Fruit fly (Drosophila melanogaster) whole organism, embryonic: ENCODE data around the gene ldbr.

Experiments
- CG1024 ChIP-seq: fragments of 200-800 bp; sonication (Bioruptor generic); IDR thresholded peaks from 2 replicates; pipeline ENCODE4 v1.3.6; 2022; ENCODE audit warnings: missing biosample characterization, missing genetic modification characterization
- CG10274 ChIP-seq: fragments of 200-800 bp; sonication (Bioruptor generic); optimal IDR thresholded peaks from 3 replicates; lab custom pipeline; 2017; ENCODE audit warnings: missing biosample characterization, mild to moderate bottlenecking, missing genetic modification characterization
- CG10543 ChIP-seq: fragments of 200-800 bp; sonication (Bioruptor generic); optimal IDR thresholded peaks from 3 replicates; lab custom pipeline; 2017; ENCODE audit warnings: missing biosample characterization, mild to moderate bottlenecking, missing genetic modification characterization, moderate library complexity
- CG10565 ChIP-seq: fragments of 200-800 bp; sonication (Bioruptor generic); optimal IDR thresholded peaks from 3 replicates; lab custom pipeline; 2016; ENCODE audit warnings: missing biosample characterization, mild to moderate bottlenecking, missing genetic modification characterization
- CG11696 ChIP-seq: fragments of 200-800 bp; sonication (Bioruptor generic); IDR thresholded peaks from 2 replicates; pipeline ENCODE4 v1.3.6; 2022; ENCODE audit warnings: missing biosample characterization, missing genetic modification characterization
- CG12155 ChIP-seq: fragments of 200-800 bp; sonication (Bioruptor generic); optimal IDR thresholded peaks from 3 replicates; lab custom pipeline; 2016; ENCODE audit warnings: missing biosample characterization, missing genetic modification characterization
- CG12942 ChIP-seq: fragments of 200-800 bp; sonication (Bioruptor generic); optimal IDR thresholded peaks from 3 replicates; lab custom pipeline; 2016; ENCODE audit warnings: missing biosample characterization, missing genetic modification characterization
- CG18764 ChIP-seq: fragments of 200-800 bp; sonication (Bioruptor generic); optimal IDR thresholded peaks from 3 replicates; lab custom pipeline; 2016; ENCODE audit warnings: missing biosample characterization, missing genetic modification characterization
- CG3065 ChIP-seq: fragments of 200-800 bp; sonication (Bioruptor generic); optimal IDR thresholded peaks from 2 replicates; lab custom pipeline; 2016; ENCODE audit warnings: missing biosample characterization, missing genetic modification characterization
- CG34224 ChIP-seq: fragments of 200-800 bp; sonication (Bioruptor generic); IDR thresholded peaks from 3 replicates; pipeline ENCODE4 v1.3.6; 2022; ENCODE audit warnings: missing biosample characterization, missing genetic modification characterization; ENCODE audit not compliant: partially characterized antibody
- CG3847 ChIP-seq: fragments of 200-800 bp; sonication (Bioruptor generic); IDR thresholded peaks from 2 replicates; pipeline ENCODE4 v1.3.6; 2022; ENCODE audit warnings: missing biosample characterization, missing genetic modification characterization
- CG4617 ChIP-seq: fragments of 200-800 bp; sonication (Bioruptor generic); optimal IDR thresholded peaks from 3 replicates; lab custom pipeline; 2016; ENCODE audit warnings: missing biosample characterization, missing genetic modification characterization, borderline replicate concordance
- CG6254 ChIP-seq: fragments of 200-800 bp; sonication (Bioruptor generic); optimal IDR thresholded peaks from 3 replicates; lab custom pipeline; 2017; ENCODE audit warnings: mild to moderate bottlenecking, missing biosample characterization, missing genetic modification reagents, missing genetic modification characterization
- CG6272 ChIP-seq: fragments of 200-800 bp; sonication (Bioruptor generic); IDR thresholded peaks from 2 replicates; pipeline ENCODE4 v1.3.6; 2022; ENCODE audit warnings: missing biosample characterization, missing genetic modification characterization
- CG7372 ChIP-seq: fragments of 200-800 bp; sonication (Bioruptor generic); IDR thresholded peaks from 2 replicates; pipeline ENCODE4 v1.3.6; 2022; ENCODE audit warnings: missing biosample characterization, missing genetic modification characterization
- CG7556 ChIP-seq: fragments of 200-800 bp; sonication (Bioruptor generic); optimal IDR thresholded peaks from 2 replicates; lab custom pipeline; 2017; ENCODE audit warnings: missing biosample characterization, mild to moderate bottlenecking, missing genetic modification characterization
- CG7786 ChIP-seq: fragments of 200-800 bp; sonication (Bioruptor generic); optimal IDR thresholded peaks from 2 replicates; lab custom pipeline; 2016; ENCODE audit warnings: missing biosample characterization, missing genetic modification characterization
- Dek ChIP-seq: fragments of 200-800 bp; sonication (Bioruptor generic); optimal IDR thresholded peaks from 3 replicates; lab custom pipeline; 2019; ENCODE audit warnings: missing biosample characterization, mild to moderate bottlenecking, missing genetic modification characterization, moderate library complexity
- E2f2 ChIP-seq: fragments of 200-800 bp; sonication (Bioruptor generic); IDR thresholded peaks from 2 replicates; pipeline ENCODE4 v1.3.6; 2022; ENCODE audit warnings: missing biosample characterization, missing genetic modification characterization
- ERR ChIP-seq: fragments of 200-800 bp; sonication (Bioruptor generic); optimal IDR thresholded peaks from 2 replicates; lab custom pipeline; 2016; ENCODE audit warnings: missing biosample characterization, missing genetic modification characterization
- GATAe ChIP-seq: fragments of 200-800 bp; sonication (Bioruptor generic); conservative IDR thresholded peaks from 2 replicates; pipeline ENCODE4 v1.3.6; 2022; ENCODE audit warnings: missing biosample characterization, missing genetic modification characterization
- HLH3B ChIP-seq: fragments of 200-800 bp; sonication (Bioruptor generic); IDR thresholded peaks from 2 replicates; pipeline ENCODE4 v1.3.6; 2022; ENCODE audit warnings: missing biosample characterization, missing genetic modification characterization
- HLHmδ ChIP-seq: fragments of 200-800 bp; sonication (Bioruptor generic); optimal IDR thresholded peaks from 2 replicates; lab custom pipeline; 2018; ENCODE audit warnings: missing biosample characterization, mild to moderate bottlenecking, missing genetic modification characterization, moderate library complexity
- Hmx ChIP-seq: fragments of 200-800 bp; sonication (Bioruptor generic); optimal IDR thresholded peaks from 2 replicates; lab custom pipeline; 2016; ENCODE audit warnings: missing biosample characterization, missing genetic modification characterization
- Hr39 ChIP-seq: fragments of >200 bp; optimal IDR thresholded peaks from 2 replicates; lab custom pipeline; 2017
- MTF-1 ChIP-seq: fragments of 200-800 bp; sonication (Bioruptor generic); optimal IDR thresholded peaks from 2 replicates; lab custom pipeline; 2018; ENCODE audit warnings: missing biosample characterization, mild to moderate bottlenecking, missing genetic modification characterization, borderline replicate concordance
- Meics ChIP-seq: fragments of 200-800 bp; sonication (Bioruptor generic); optimal IDR thresholded peaks from 2 replicates; lab custom pipeline; 2017; ENCODE audit warnings: missing biosample characterization, mild to moderate bottlenecking, missing genetic modification characterization
- Opbp ChIP-seq: fragments of 200-800 bp; sonication (Bioruptor generic); IDR thresholded peaks from 3 replicates; pipeline ENCODE4 v1.3.6; 2022; ENCODE audit warnings: missing biosample characterization, missing genetic modification characterization; ENCODE audit not compliant: partially characterized antibody
- Six4 ChIP-seq: fragments of 200-800 bp; sonication (Bioruptor generic); optimal IDR thresholded peaks from 2 replicates; lab custom pipeline; 2016; ENCODE audit warnings: missing biosample characterization, missing genetic modification characterization
- Sry-δ ChIP-seq: fragments of 200-800 bp; sonication (Bioruptor generic); optimal IDR thresholded peaks from 2 replicates; lab custom pipeline; 2016; ENCODE audit warnings: missing biosample characterization, missing genetic modification characterization
- Ssrp ChIP-seq: fragments of 200-800 bp; sonication (Bioruptor generic); optimal IDR thresholded peaks from 2 replicates; lab custom pipeline; 2018; ENCODE audit warnings: missing biosample characterization, mild to moderate bottlenecking, missing genetic modification characterization, moderate library complexity
- Stat92E ChIP-seq, 3 experiments: fragments of >200 bp in 2 of 3; fragments of 200-800 bp in 1 of 3; sonication (Bioruptor generic) in 1 of 3; optimal IDR thresholded peaks; 2 replicates each; lab custom pipeline; 2017 to 2019; ENCODE audit warnings: missing biosample characterization in 3 of 3, missing genetic modification characterization in 3 of 3, mild to moderate bottlenecking in 1 of 3, moderate library complexity in 1 of 3
- TFAM ChIP-seq: fragments of 200-800 bp; sonication (Bioruptor generic); optimal IDR thresholded peaks from 2 replicates; lab custom pipeline; 2017; ENCODE audit warnings: missing biosample characterization, missing genetic modification characterization, inconsistent platforms
- bbx ChIP-seq: fragments of 200-800 bp; sonication (Bioruptor generic); IDR thresholded peaks from 2 replicates; pipeline ENCODE4 v1.3.6; 2022; ENCODE audit warnings: missing biosample characterization, missing genetic modification characterization; ENCODE audit not compliant: partially characterized antibody
- ftz-f1 ChIP-seq: fragments of 200-800 bp; sonication (Bioruptor generic); optimal IDR thresholded peaks from 2 replicates; lab custom pipeline; 2016; ENCODE audit warnings: missing biosample characterization, missing genetic modification characterization
- ham ChIP-seq: fragments of 200-800 bp; sonication (Bioruptor generic); IDR thresholded peaks from 2 replicates; pipeline ENCODE4 v1.3.6; 2022; ENCODE audit warnings: missing biosample characterization, missing genetic modification characterization
- hkb ChIP-seq, 2 experiments: fragments of 200-800 bp in 1 of 2; fragments of >200 bp in 1 of 2; sonication (Bioruptor generic) in 1 of 2; IDR thresholded peaks in 1 of 2; optimal IDR thresholded peaks in 1 of 2; 2 replicates each; pipeline versions ENCODE4 v1.3.6 to Lab custom; 2017 to 2022; ENCODE audit warnings: missing biosample characterization in 1 of 2, missing genetic modification characterization in 1 of 2
- ind ChIP-seq: fragments of 200-800 bp; sonication (Bioruptor generic); optimal IDR thresholded peaks from 3 replicates; lab custom pipeline; 2016; ENCODE audit warnings: missing biosample characterization, missing genetic modification characterization
- maf-S ChIP-seq: fragments of 200-800 bp; sonication (Bioruptor generic); optimal IDR thresholded peaks from 2 replicates; lab custom pipeline; 2016; ENCODE audit warnings: missing biosample characterization, missing genetic modification characterization
- mam ChIP-seq: fragments of 200-800 bp; sonication (Bioruptor generic); optimal IDR thresholded peaks from 3 replicates; lab custom pipeline; 2016; ENCODE audit warnings: missing biosample characterization, missing genetic modification characterization
- mirr ChIP-seq: fragments of 200-800 bp; sonication (Bioruptor generic); optimal IDR thresholded peaks from 3 replicates; lab custom pipeline; 2018; ENCODE audit warnings: missing biosample characterization, mild to moderate bottlenecking, missing genetic modification characterization
- pho ChIP-seq: fragments of 200-800 bp; sonication (Bioruptor generic); optimal IDR thresholded peaks from 2 replicates; lab custom pipeline; 2016; ENCODE audit warnings: missing biosample characterization, missing genetic modification characterization
- pita ChIP-seq: fragments of 200-800 bp; sonication (Bioruptor generic); optimal IDR thresholded peaks from 2 replicates; lab custom pipeline; 2017; ENCODE audit warnings: missing biosample characterization, mild to moderate bottlenecking, missing genetic modification characterization
- pnt ChIP-seq: fragments of 200-800 bp; sonication (Bioruptor generic); optimal IDR thresholded peaks from 3 replicates; lab custom pipeline; 2016; ENCODE audit warnings: missing biosample characterization, missing genetic modification characterization
- scrt ChIP-seq: fragments of 200-800 bp; sonication (Bioruptor generic); optimal IDR thresholded peaks from 2 replicates; lab custom pipeline; 2018; ENCODE audit warnings: missing biosample characterization, mild to moderate bottlenecking, missing genetic modification characterization, moderate library complexity
- sd ChIP-seq: fragments of 200-800 bp; sonication (Bioruptor generic); optimal IDR thresholded peaks from 3 replicates; lab custom pipeline; 2018; ENCODE audit warnings: missing biosample characterization, mild to moderate bottlenecking, missing genetic modification characterization, moderate library complexity
- sob ChIP-seq: fragments of 200-800 bp; sonication (Bioruptor generic); IDR thresholded peaks from 2 replicates; pipeline ENCODE4 v1.3.6; 2022; ENCODE audit warnings: missing biosample characterization, missing genetic modification characterization
- ssp ChIP-seq: fragments of 200-800 bp; sonication (Bioruptor generic); IDR thresholded peaks from 2 replicates; pipeline ENCODE4 v1.3.6; 2022; ENCODE audit warnings: missing biosample characterization, missing genetic modification characterization
- tna ChIP-seq: fragments of 200-800 bp; sonication (Bioruptor generic); IDR thresholded peaks from 2 replicates; pipeline ENCODE4 v1.3.6; 2022; ENCODE audit warnings: missing biosample characterization, missing genetic modification characterization; ENCODE audit not compliant: partially characterized antibody
- zfh2 ChIP-seq: fragments of 200-800 bp; sonication (Bioruptor generic); optimal IDR thresholded peaks from 2 replicates; lab custom pipeline; 2016; ENCODE audit warnings: missing biosample characterization, missing genetic modification characterization

The ldbr gene

dm6 chr3L:8091650-8092068 is 30.0 kb upstream of the ldbr start, which contains the start of gene CG7565 (continued):
- TF ChIP-seq Hmx (GFP tag; lab: Kevin White, UChicago) = no peak
- peak; percentile 80 for TF ChIP-seq mirr
- peak; percentile 59; the same call in 1 of the 2 replicates for TF ChIP-seq bbx (GFP tag; lab: Robert Waterston, UW)
- TF ChIP-seq hkb (optimal IDR thresholded peaks at IDR 0.05; lab: Kevin White, UChicago) = no peak
- TF ChIP-seq hkb (GFP tag; IDR thresholded peaks at IDR 0.05; lab: Robert Waterston, UW) = peak; percentile 30; the same call in 1 of the 2 replicates
- no peak for TF ChIP-seq CG1024 (GFP tag; lab: Robert Waterston, UW)
- peak; percentile 49 for TF ChIP-seq CG4617 (GFP tag; lab: Kevin White, UChicago)
- peak; percentile 2 for TF ChIP-seq Dek (tag; lab: Kevin White, UChicago)
- TF ChIP-seq CG11696 (GFP tag; lab: Robert Waterston, UW) = no peak
- TF ChIP-seq CG7372 (GFP tag; lab: Robert Waterston, UW) = no peak
- TF ChIP-seq sd (tag; lab: Kevin White, UChicago) = peak; percentile 18
- peak; percentile 30 for TF ChIP-seq mam (GFP tag; lab: Kevin White, UChicago)
- peak; percentile 59 for TF ChIP-seq Meics (GFP tag; lab: Kevin White, UChicago)
- TF ChIP-seq tna (GFP tag; lab: Robert Waterston, UW) = peak; percentile 19; the same call in 1 of the 2 replicates
- peak; percentile 33 for TF ChIP-seq MTF-1 (GFP tag; lab: Kevin White, UChicago)
- peak; percentile 18 for TF ChIP-seq CG12942 (GFP tag; lab: Kevin White, UChicago)
- TF ChIP-seq ind = peak; percentile 44
- no peak for TF ChIP-seq CG6254 (GFP tag; lab: Kevin White, UChicago)
- no peak for TF ChIP-seq GATAe
- TF ChIP-seq HLH3B (GFP tag; lab: Robert Waterston, UW) = peak; percentile 39; the same call in 1 of the 2 replicates
- TF ChIP-seq CG3065 = no peak
- TF ChIP-seq sob (GFP tag; lab: Robert Waterston, UW) = peak; percentile 58; the same call in 1 of the 2 replicates
- TF ChIP-seq Hr39 (lab: Kevin White, UChicago) = no peak
- peak; percentile 33 for TF ChIP-seq CG7786 (GFP tag; lab: Kevin White, UChicago)
- no peak for TF ChIP-seq CG18764 (GFP tag; lab: Kevin White, UChicago)
- no peak for TF ChIP-seq ham (GFP tag; lab: Robert Waterston, UW)
- TF ChIP-seq pita (GFP tag; lab: Kevin White, UChicago) = no peak
- no peak for TF ChIP-seq CG10274 (GFP tag; lab: Kevin White, UChicago)
- TF ChIP-seq ftz-f1 (GFP tag; lab: Kevin White, UChicago) = peak; percentile 17
- no peak for TF ChIP-seq Six4 (GFP tag; lab: Kevin White, UChicago)
- no peak for TF ChIP-seq pnt (GFP tag; lab: Kevin White, UChicago)
- no peak for TF ChIP-seq Stat92E (GFP tag; optimal IDR thresholded peaks at IDR 0.05; lab: Kevin White, UChicago)
- peak; percentile 69 for TF ChIP-seq zfh2 (GFP tag; lab: Kevin White, UChicago)
- peak; percentile 29 for TF ChIP-seq CG7556 (GFP tag; lab: Kevin White, UChicago)
- TF ChIP-seq ssp (GFP tag; lab: Robert Waterston, UW) = no peak
- TF ChIP-seq CG34224 = peak; percentile 70; the same call in 2 of the 3 replicates
- no peak for TF ChIP-seq Ssrp
- TF ChIP-seq E2f2 (GFP tag; lab: Robert Waterston, UW) = peak; percentile 38; the same call in 1 of the 2 replicates
- peak; percentile 32 for TF ChIP-seq CG10543 (GFP tag; lab: Kevin White, UChicago)
- peak; percentile 41 for TF ChIP-seq scrt (GFP tag; lab: Kevin White, UChicago)
- peak; percentile 49 for TF ChIP-seq CG3847 (GFP tag; lab: Robert Waterston, UW)
- peak; percentile 56; the same call in 2 of the 3 replicates for TF ChIP-seq Opbp (GFP tag; lab: Robert Waterston, UW)
- TF ChIP-seq Sry-δ (GFP tag; lab: Kevin White, UChicago) = peak; percentile 64
- TF ChIP-seq TFAM (GFP tag; lab: Kevin White, UChicago) = no peak
- no peak for TF ChIP-seq ERR
- TF ChIP-seq CG12155 = peak; percentile 55
- peak; percentile 42 for TF ChIP-seq maf-S (GFP tag; lab: Kevin White, UChicago)
- no peak for TF ChIP-seq HLHmδ
- peak; percentile 65 for TF ChIP-seq pho (GFP tag; lab: Kevin White, UChicago)
- no peak for TF ChIP-seq CG6272
- TF ChIP-seq CG10565 (GFP tag; lab: Kevin White, UChicago) = no peak
